Fruit fly (Drosophila melanogaster) whole organism, embryonic: ENCODE data around the gene Mcm5.
A peak's percentile ranks its signal among the peaks of the same experiment; 100 is the strongest.

Source experiments
- Adf1 ChIP-seq: fragments of 200-800 bp; sonication (Bioruptor generic); IDR thresholded peaks from 2 replicates; pipeline ENCODE4 v1.3.6; 2022; ENCODE audit warnings: missing biosample characterization, missing genetic modification characterization
- Awh ChIP-seq: fragments of 200-800 bp; sonication (Bioruptor generic); IDR thresholded peaks from 2 replicates; pipeline ENCODE4, ENCODE4 v1.3.6; 2022; ENCODE audit warnings: missing biosample characterization, missing genetic modification characterization
- BtbVII ChIP-seq: fragments of 200-800 bp; sonication (Bioruptor generic); optimal IDR thresholded peaks from 3 replicates; lab custom pipeline; 2017; ENCODE audit warnings: missing biosample characterization, mild to moderate bottlenecking, missing genetic modification characterization
- CG10321 ChIP-seq: fragments of 200-800 bp; sonication (Bioruptor generic); IDR thresholded peaks from 2 replicates; pipeline ENCODE4 v1.3.6; 2022; ENCODE audit warnings: missing biosample characterization, missing genetic modification characterization
- CG13296 ChIP-seq: fragments of 200-800 bp; sonication (Bioruptor generic); optimal IDR thresholded peaks from 3 replicates; lab custom pipeline; 2018; ENCODE audit warnings: missing biosample characterization, mild to moderate bottlenecking, missing genetic modification characterization
- CG14014 ChIP-seq: fragments of 200-800 bp; sonication (Bioruptor generic); IDR thresholded peaks from 2 replicates; pipeline ENCODE4 v1.3.6; 2022; ENCODE audit warnings: missing biosample characterization, missing genetic modification characterization
- CG14441 ChIP-seq: fragments of 200-800 bp; sonication (Bioruptor generic); IDR thresholded peaks from 2 replicates; pipeline ENCODE4 v1.3.6; 2022; ENCODE audit warnings: missing biosample characterization, missing genetic modification characterization
- CG17359 ChIP-seq: fragments of 200-800 bp; sonication (Bioruptor generic); optimal IDR thresholded peaks from 3 replicates; lab custom pipeline; 2018; ENCODE audit warnings: missing biosample characterization, mild to moderate bottlenecking, missing genetic modification characterization, moderate library complexity
- CG18599 ChIP-seq: fragments of 200-800 bp; sonication (Bioruptor generic); optimal IDR thresholded peaks from 3 replicates; lab custom pipeline; 2017; ENCODE audit warnings: missing biosample characterization, missing genetic modification characterization, mild to moderate bottlenecking, moderate library complexity, missing genetic modification reagents
- CG18619 ChIP-seq: fragments of 200-800 bp; sonication (Bioruptor generic); optimal IDR thresholded peaks from 3 replicates; lab custom pipeline; 2017; ENCODE audit warnings: missing biosample characterization, mild to moderate bottlenecking, missing genetic modification characterization
- CG30020 ChIP-seq: fragments of 200-800 bp; optimal IDR thresholded peaks from 2 replicates; lab custom pipeline; 2019; ENCODE audit warnings: missing biosample characterization, mild to moderate bottlenecking, missing genetic modification characterization, moderate library complexity
- CG34376 ChIP-seq: fragments of 200-800 bp; sonication (Bioruptor generic); optimal IDR thresholded peaks from 2 replicates; lab custom pipeline; 2018; ENCODE audit warnings: missing biosample characterization, mild to moderate bottlenecking, missing genetic modification characterization
- CG42726 ChIP-seq: fragments of 200-800 bp; sonication (Bioruptor generic); IDR thresholded peaks from 2 replicates; pipeline ENCODE4 v1.3.6; 2022; ENCODE audit warnings: missing biosample characterization, missing genetic modification characterization; ENCODE audit not compliant: partially characterized antibody
- CG4404 ChIP-seq: fragments of 200-800 bp; sonication (Bioruptor generic); IDR thresholded peaks from 2 replicates; pipeline ENCODE4 v1.3.6; 2022; ENCODE audit warnings: missing biosample characterization, missing genetic modification characterization
- CG4854 ChIP-seq: fragments of 200-800 bp; sonication (Bioruptor generic); optimal IDR thresholded peaks from 2 replicates; lab custom pipeline; 2016; ENCODE audit warnings: missing biosample characterization, missing genetic modification characterization, inconsistent platforms
- CG6254 ChIP-seq: fragments of 200-800 bp; sonication (Bioruptor generic); optimal IDR thresholded peaks from 3 replicates; lab custom pipeline; 2017; ENCODE audit warnings: mild to moderate bottlenecking, missing biosample characterization, missing genetic modification reagents, missing genetic modification characterization
- CG6272 ChIP-seq: fragments of 200-800 bp; sonication (Bioruptor generic); IDR thresholded peaks from 2 replicates; pipeline ENCODE4 v1.3.6; 2022; ENCODE audit warnings: missing biosample characterization, missing genetic modification characterization
- CG6683 ChIP-seq: fragments of 200-800 bp; sonication (Bioruptor generic); optimal IDR thresholded peaks from 2 replicates; lab custom pipeline; 2017; ENCODE audit warnings: missing biosample characterization, mild to moderate bottlenecking, missing genetic modification characterization, missing genetic modification reagents
- CG7745 ChIP-seq: fragments of 200-800 bp; sonication (Bioruptor generic); optimal IDR thresholded peaks from 2 replicates; lab custom pipeline; 2018; ENCODE audit warnings: missing biosample characterization, mild to moderate bottlenecking, missing genetic modification characterization, moderate library complexity
- CG9797 ChIP-seq: fragments of 200-800 bp; sonication (Bioruptor generic); optimal IDR thresholded peaks from 3 replicates; lab custom pipeline; 2018; ENCODE audit warnings: missing biosample characterization, mild to moderate bottlenecking, missing genetic modification characterization
- CHES-1-like ChIP-seq: fragments of 200-800 bp; sonication (Bioruptor generic); optimal IDR thresholded peaks from 2 replicates; lab custom pipeline; 2016; ENCODE audit warnings: missing biosample characterization, missing genetic modification characterization
- Dek ChIP-seq: fragments of 200-800 bp; sonication (Bioruptor generic); optimal IDR thresholded peaks from 3 replicates; lab custom pipeline; 2019; ENCODE audit warnings: missing biosample characterization, mild to moderate bottlenecking, missing genetic modification characterization, moderate library complexity
- Doc3 ChIP-seq: fragments of 200-800 bp; sonication (Bioruptor generic); IDR thresholded peaks from 3 replicates; pipeline ENCODE4 v1.3.6; 2022; ENCODE audit warnings: missing biosample characterization, missing genetic modification characterization; ENCODE audit not compliant: partially characterized antibody
- Ets97D ChIP-seq: fragments of 200-800 bp; sonication (Bioruptor generic); optimal IDR thresholded peaks from 3 replicates; lab custom pipeline; 2016; ENCODE audit warnings: missing biosample characterization, missing genetic modification characterization
- Fer1 ChIP-seq: fragments of 200-800 bp; sonication (Bioruptor generic); optimal IDR thresholded peaks from 2 replicates; lab custom pipeline; 2017; ENCODE audit warnings: missing biosample characterization, mild to moderate bottlenecking, missing genetic modification characterization
- Hey ChIP-seq: fragments of 200-800 bp; sonication (Bioruptor generic); optimal IDR thresholded peaks from 3 replicates; lab custom pipeline; 2018; ENCODE audit warnings: missing biosample characterization, mild to moderate bottlenecking, missing genetic modification characterization
- HmgD ChIP-seq: fragments of 200-800 bp; sonication (Bioruptor generic); optimal IDR thresholded peaks from 3 replicates; lab custom pipeline; 2016; ENCODE audit warnings: missing biosample characterization, missing genetic modification characterization
- Hmr ChIP-seq: fragments of 200-800 bp; sonication (Bioruptor generic); optimal IDR thresholded peaks from 3 replicates; lab custom pipeline; 2017; ENCODE audit warnings: mild to moderate bottlenecking, missing biosample characterization, missing genetic modification reagents, missing genetic modification characterization
- Mes4 ChIP-seq: fragments of 200-800 bp; sonication (Bioruptor generic); optimal IDR thresholded peaks from 2 replicates; lab custom pipeline; 2016; ENCODE audit warnings: missing biosample characterization, missing genetic modification characterization
- Neu2 ChIP-seq: fragments of 200-800 bp; sonication (Bioruptor generic); optimal IDR thresholded peaks from 3 replicates; lab custom pipeline; 2016; ENCODE audit warnings: missing biosample characterization, missing genetic modification characterization, borderline replicate concordance
- Ptx1 ChIP-seq: fragments of 200-800 bp; sonication (Bioruptor generic); IDR thresholded peaks from 2 replicates; pipeline ENCODE4 v1.3.6; 2022; ENCODE audit warnings: missing biosample characterization, missing genetic modification characterization
- Side ChIP-seq: fragments of 200-800 bp; sonication (Bioruptor generic); optimal IDR thresholded peaks from 2 replicates; lab custom pipeline; 2016; ENCODE audit warnings: missing biosample characterization, missing genetic modification characterization
- Six4 ChIP-seq: fragments of 200-800 bp; sonication (Bioruptor generic); optimal IDR thresholded peaks from 2 replicates; lab custom pipeline; 2016; ENCODE audit warnings: missing biosample characterization, missing genetic modification characterization
- Ssrp ChIP-seq: fragments of 200-800 bp; sonication (Bioruptor generic); optimal IDR thresholded peaks from 2 replicates; lab custom pipeline; 2018; ENCODE audit warnings: missing biosample characterization, mild to moderate bottlenecking, missing genetic modification characterization, moderate library complexity
- az2 ChIP-seq: fragments of 200-800 bp; sonication (Bioruptor generic); optimal IDR thresholded peaks from 3 replicates; lab custom pipeline; 2016; ENCODE audit warnings: missing biosample characterization, missing genetic modification characterization
- bbx ChIP-seq: fragments of 200-800 bp; sonication (Bioruptor generic); IDR thresholded peaks from 2 replicates; pipeline ENCODE4 v1.3.6; 2022; ENCODE audit warnings: missing biosample characterization, missing genetic modification characterization; ENCODE audit not compliant: partially characterized antibody
- croc ChIP-seq: fragments of 200-800 bp; sonication (Bioruptor generic); conservative IDR thresholded peaks from 3 replicates; pipeline ENCODE4 v1.3.6; 2022; ENCODE audit warnings: missing biosample characterization, missing genetic modification characterization
- en ChIP-seq: fragments of 200-800 bp; sonication (Bioruptor generic); optimal IDR thresholded peaks from 2 replicates; lab custom pipeline; 2016; ENCODE audit warnings: missing biosample characterization, missing genetic modification characterization
- esg ChIP-seq: fragments of 200-800 bp; sonication (Bioruptor generic); conservative IDR thresholded peaks from 2 replicates; pipeline ENCODE4 v1.3.6; 2022; ENCODE audit warnings: missing biosample characterization, missing genetic modification characterization
- grau ChIP-seq: fragments of 200-800 bp; optimal IDR thresholded peaks from 3 replicates; lab custom pipeline; 2019; ENCODE audit warnings: missing biosample characterization, mild to moderate bottlenecking, missing genetic modification characterization, moderate library complexity
- inv ChIP-seq: fragments of 200-800 bp; sonication (Bioruptor generic); IDR thresholded peaks from 2 replicates; pipeline ENCODE4 v1.3.6; 2022; ENCODE audit warnings: missing biosample characterization, missing genetic modification characterization; ENCODE audit not compliant: partially characterized antibody
- kay ChIP-seq: fragments of 200-800 bp; sonication (Bioruptor generic); optimal IDR thresholded peaks from 2 replicates; lab custom pipeline; 2016; ENCODE audit warnings: missing biosample characterization, missing genetic modification characterization
- lilli ChIP-seq: fragments of 200-800 bp; sonication (Bioruptor generic); optimal IDR thresholded peaks from 3 replicates; lab custom pipeline; 2016; ENCODE audit warnings: missing biosample characterization, missing genetic modification characterization
- ro ChIP-seq: fragments of 200-800 bp; sonication (Bioruptor generic); IDR thresholded peaks from 2 replicates; pipeline ENCODE4 v1.3.6; 2022; ENCODE audit warnings: missing biosample characterization, missing genetic modification characterization
- trh ChIP-seq: fragments of 200-800 bp; sonication (Bioruptor generic); optimal IDR thresholded peaks from 2 replicates; lab custom pipeline; 2016; ENCODE audit warnings: missing biosample characterization, missing genetic modification characterization
- ttk ChIP-seq: fragments of 200-800 bp; sonication (Bioruptor generic); IDR thresholded peaks from 2 replicates; pipeline ENCODE4 v2.1.2; 2022; ENCODE audit warnings: missing biosample characterization, missing genetic modification characterization
- vvl ChIP-seq: fragments of 200-800 bp; sonication (Bioruptor generic); IDR thresholded peaks from 2 replicates; pipeline ENCODE4 v1.3.6; 2022; ENCODE audit warnings: missing biosample characterization, missing genetic modification characterization
- wor ChIP-seq: fragments of 200-800 bp; sonication (Bioruptor generic); IDR thresholded peaks from 2 replicates; pipeline ENCODE4 v1.3.6; 2022; ENCODE audit warnings: missing biosample characterization, missing genetic modification characterization
- z ChIP-seq: fragments of 200-800 bp; sonication (Bioruptor generic); IDR thresholded peaks from 3 replicates; pipeline ENCODE4 v1.3.6; 2022; ENCODE audit warnings: missing biosample characterization, missing genetic modification characterization
- zf30C ChIP-seq: fragments of 200-800 bp; sonication (Bioruptor generic); optimal IDR thresholded peaks from 3 replicates; lab custom pipeline; 2018; ENCODE audit warnings: missing biosample characterization, mild to moderate bottlenecking, missing genetic modification characterization

The Mcm5 gene

dm6 chr3R:10826796-10827524 is 38.6 kb downstream of the Mcm5 start, which contains the start of gene Cad86C (continued):
- TF ChIP-seq vvl (GFP tag; lab: Robert Waterston, UW) (peak; percentile 49; the same call in 1 of the 2 replicates), az2 (no peak), HmgD (no peak), CHES-1-like (no peak), CG4404 (GFP tag; lab: Robert Waterston, UW) (no peak), grau (tag; lab: Kevin White, UChicago) (no peak), Mes4 (GFP tag; lab: Kevin White, UChicago) (no peak), Hey (tag; lab: Kevin White, UChicago) (no peak), inv (GFP tag; lab: Robert Waterston, UW) (peak; percentile 29; the same call in 1 of the 2 replicates), trh (no peak), CG4854 (no peak), CG42726 (GFP tag; lab: Robert Waterston, UW) (no peak), ro (GFP tag; lab: Robert Waterston, UW) (no peak), Ssrp (tag; lab: Kevin White, UChicago) (no peak), Dek (tag; lab: Kevin White, UChicago) (no peak), CG14014 (no peak), CG6272 (GFP tag; lab: Robert Waterston, UW) (no peak), en (GFP tag; lab: Kevin White, UChicago) (no peak), Side (GFP tag; lab: Kevin White, UChicago) (no peak), CG18619 (GFP tag; lab: Kevin White, UChicago) (no peak), CG18599 (GFP tag; lab: Kevin White, UChicago) (no peak), Adf1 (GFP tag; lab: Robert Waterston, UW) (no peak), CG10321 (no peak), CG14441 (GFP tag; lab: Robert Waterston, UW) (no peak), croc (GFP tag; lab: Robert Waterston, UW) (no peak), CG9797 (GFP tag; lab: Kevin White, UChicago) (no peak), wor (GFP tag; lab: Robert Waterston, UW) (no peak), Hmr (GFP tag; lab: Kevin White, UChicago) (no peak), CG30020 (tag; lab: Kevin White, UChicago) (no peak), z (GFP tag; lab: Robert Waterston, UW) (peak; percentile 86), Six4 (GFP tag; lab: Kevin White, UChicago) (no peak), Fer1 (GFP tag; lab: Kevin White, UChicago) (no peak), Ets97D (GFP tag; lab: Kevin White, UChicago) (no peak), CG6683 (GFP tag; lab: Kevin White, UChicago) (no peak), Ptx1 (GFP tag; lab: Robert Waterston, UW) (no peak), lilli (GFP tag; lab: Kevin White, UChicago) (no peak), CG7745 (tag; lab: Kevin White, UChicago) (no peak), CG6254 (GFP tag; lab: Kevin White, UChicago) (no peak), zf30C (no peak), kay (GFP tag; lab: Kevin White, UChicago) (no peak), CG13296 (GFP tag; lab: Kevin White, UChicago) (no peak), bbx (GFP tag; lab: Robert Waterston, UW) (peak; percentile 59; the same call in 1 of the 2 replicates), CG17359 (tag; lab: Kevin White, UChicago) (no peak), ttk (GFP tag; lab: Robert Waterston, UW) (no peak), Awh (GFP tag; lab: Robert Waterston, UW) (no peak), Doc3 (GFP tag; lab: Robert Waterston, UW) (0 out of 3 replicates have a peak, but pooled peaks have one; percentile 61), CG34376 (GFP tag; lab: Kevin White, UChicago) (peak; percentile 19), esg (GFP tag; lab: Robert Waterston, UW) (no peak), Neu2 (no peak), BtbVII (GFP tag; lab: Kevin White, UChicago) (peak; percentile 13)
